Fruit fly (Drosophila melanogaster) whole organism, embryonic: Measurements from ENCODE around the gene Orp8.

Experiments used
- CG12299 ChIP-seq: fragments of 200-800 bp; sonication (Bioruptor generic); optimal IDR thresholded peaks from 2 replicates; lab custom pipeline; 2018; ENCODE audit warnings: missing biosample characterization, mild to moderate bottlenecking, missing genetic modification characterization
- HLH3B ChIP-seq: fragments of 200-800 bp; sonication (Bioruptor generic); IDR thresholded peaks from 2 replicates; pipeline ENCODE4 v1.3.6; 2022; ENCODE audit warnings: missing biosample characterization, missing genetic modification characterization
- Hr39 ChIP-seq: fragments of >200 bp; optimal IDR thresholded peaks from 2 replicates; lab custom pipeline; 2017

dm6 chr3R:20310498-20310822 is 1.3 kb downstream of the Orp8 start:
- TF ChIP-seq HLH3B (GFP tag; lab: Robert Waterston, UW) (no peak), Hr39 (lab: Kevin White, UChicago) (no peak), CG12299 (tag; lab: Kevin White, UChicago) (no peak)
